Worm (Caenorhabditis elegans) whole organism, young adult: ENCODE measurements around the gene ubq-1.

Experiments
- T07F8.4 ChIP-seq: sonication (generic microtip); optimal IDR thresholded peaks from 2 replicates; lab custom pipeline; 2016; ENCODE audit warnings: mild to moderate bottlenecking, missing genetic modification characterization, moderate library complexity, missing compliant biosample characterization
- akir-1 ChIP-seq: fragments of 200-800 bp; sonication (Bioruptor generic); optimal IDR thresholded peaks from 2 replicates; lab custom pipeline; 2018; ENCODE audit warnings: mild to moderate bottlenecking, missing genetic modification characterization, moderate library complexity, missing compliant biosample characterization
- ets-4 ChIP-seq: fragments of 200-800 bp; sonication (Bioruptor generic); optimal IDR thresholded peaks from 2 replicates; lab custom pipeline; 2018; ENCODE audit warnings: mild to moderate bottlenecking, missing genetic modification characterization, missing compliant biosample characterization
- madf-3 ChIP-seq: fragments of 200-800 bp; sonication (Bioruptor generic); IDR thresholded peaks from 2 replicates; pipeline ENCODE4 v1.3.6; 2022; ENCODE audit warnings: missing genetic modification reagents, missing genetic modification characterization, missing compliant biosample characterization
- zim-3 ChIP-seq: sonication (generic microtip); optimal IDR thresholded peaks from 2 replicates; lab custom pipeline; 2017; ENCODE audit warnings: mild to moderate bottlenecking, missing genetic modification characterization, moderate library complexity, missing compliant biosample characterization
- ztf-18 ChIP-seq: sonication (generic microtip); optimal IDR thresholded peaks from 2 replicates; lab custom pipeline; 2016; ENCODE audit warnings: missing genotype, mild to moderate bottlenecking, missing genetic modification characterization, missing compliant biosample characterization

ce11 chrIII:5982753-5983390 lies 42.8 kb downstream of the ubq-1 start:
- TF ChIP-seq ets-4 (GFP tag; lab: Kevin White, UChicago) (no peak), akir-1 (GFP tag; lab: Kevin White, UChicago) (no peak), ztf-18 (tag; lab: Kevin White, UChicago) (no peak), madf-3 (GFP tag; lab: Robert Waterston, UW) (no peak), T07F8.4 (tag; lab: Kevin White, UChicago) (no peak), zim-3 (tag; lab: Kevin White, UChicago) (no peak)
